Fruit fly (Drosophila melanogaster) whole organism, prepupa: Measurements from ENCODE around the gene CG15155.
A peak's percentile ranks its signal among the peaks of the same experiment; 100 is the strongest.

Experiments
- CG10669 ChIP-seq: fragments of 200-800 bp; sonication (Bioruptor generic); optimal IDR thresholded peaks from 3 replicates; lab custom pipeline; 2018; ENCODE audit warnings: missing biosample characterization, mild to moderate bottlenecking, missing genetic modification characterization, moderate library complexity
- CG11294 ChIP-seq: fragments of 200-800 bp; sonication (Bioruptor generic); IDR thresholded peaks from 2 replicates; pipeline ENCODE4 v1.3.6; 2022; ENCODE audit warnings: missing biosample characterization, missing genetic modification characterization
- CG15336 ChIP-seq: fragments of 200-800 bp; sonication (Bioruptor generic); IDR thresholded peaks from 2 replicates; pipeline ENCODE4 v1.3.6; 2022; ENCODE audit warnings: missing biosample characterization, missing genetic modification characterization
- CG3032 ChIP-seq: fragments of 200-800 bp; optimal IDR thresholded peaks from 2 replicates; lab custom pipeline; 2019; ENCODE audit warnings: missing biosample characterization, mild to moderate bottlenecking, missing genetic modification characterization, moderate library complexity
- CG32006 ChIP-seq: fragments of 200-800 bp; sonication (Bioruptor generic); optimal IDR thresholded peaks from 3 replicates; lab custom pipeline; 2017; ENCODE audit warnings: missing biosample characterization, mild to moderate bottlenecking, missing genetic modification characterization
- CG34406 ChIP-seq: fragments of 200-800 bp; sonication (Bioruptor generic); optimal IDR thresholded peaks from 3 replicates; lab custom pipeline; 2016; ENCODE audit warnings: missing biosample characterization, missing genetic modification characterization
- CG3919 ChIP-seq: fragments of 200-800 bp; sonication (Bioruptor generic); optimal IDR thresholded peaks from 3 replicates; lab custom pipeline; 2016; ENCODE audit warnings: missing biosample characterization, missing genetic modification characterization
- CG6163 ChIP-seq: fragments of 200-800 bp; sonication (Bioruptor generic); IDR thresholded peaks from 3 replicates; pipeline ENCODE4 v1.3.6; 2022; ENCODE audit warnings: missing biosample characterization, missing genetic modification characterization
- CG6792 ChIP-seq: fragments of 200-800 bp; sonication (Bioruptor generic); optimal IDR thresholded peaks from 3 replicates; lab custom pipeline; 2016; ENCODE audit warnings: missing biosample characterization, missing genetic modification characterization
- CG6854 ChIP-seq: fragments of 200-800 bp; sonication (Bioruptor generic); optimal IDR thresholded peaks from 2 replicates; lab custom pipeline; 2017; ENCODE audit warnings: missing biosample characterization, mild to moderate bottlenecking, missing genetic modification characterization
- CG7368 ChIP-seq: fragments of 200-800 bp; sonication (Bioruptor generic); optimal IDR thresholded peaks from 3 replicates; lab custom pipeline; 2016; ENCODE audit warnings: missing biosample characterization, missing genetic modification characterization
- CG8119 ChIP-seq: fragments of 200-800 bp; sonication (Bioruptor generic); IDR thresholded peaks from 3 replicates; pipeline ENCODE4 v1.3.6; 2022; ENCODE audit warnings: missing biosample characterization, missing genetic modification characterization
- CG9139 ChIP-seq: fragments of 200-800 bp; sonication (Bioruptor generic); optimal IDR thresholded peaks from 3 replicates; lab custom pipeline; 2017; ENCODE audit warnings: missing biosample characterization, mild to moderate bottlenecking, missing genetic modification characterization
- Eip78C ChIP-seq: fragments of 200-800 bp; sonication (Bioruptor generic); peaks from one replicate; lab custom pipeline; 2016; ENCODE audit warnings: missing biosample characterization, missing genetic modification characterization
- Eip93F ChIP-seq: fragments of 200-800 bp; sonication (Bioruptor generic); optimal IDR thresholded peaks from 2 replicates; lab custom pipeline; 2016; ENCODE audit warnings: missing biosample characterization, mild to moderate bottlenecking, missing genetic modification characterization
- Ets21C ChIP-seq: fragments of 200-800 bp; sonication (Bioruptor generic); optimal IDR thresholded peaks from 3 replicates; lab custom pipeline; 2016; ENCODE audit warnings: missing biosample characterization, missing genetic modification characterization
- Ets96B ChIP-seq: fragments of 200-800 bp; optimal IDR thresholded peaks from 2 replicates; lab custom pipeline; 2019; ENCODE audit warnings: missing biosample characterization, mild to moderate bottlenecking, missing genetic modification characterization, moderate library complexity
- Gug ChIP-seq: fragments of 200-800 bp; sonication (Bioruptor generic); IDR thresholded peaks from 2 replicates; pipeline ENCODE4 v1.3.6; 2022; ENCODE audit warnings: missing biosample characterization, missing genetic modification characterization
- Hr38 ChIP-seq: sonication (Bioruptor generic); optimal IDR thresholded peaks from 2 replicates; lab custom pipeline; 2016; ENCODE audit warnings: missing biosample characterization, missing genetic modification characterization
- Hr39 ChIP-seq: fragments of 200-800 bp; sonication (Bioruptor generic); optimal IDR thresholded peaks from 2 replicates; lab custom pipeline; 2016; ENCODE audit warnings: missing biosample characterization, missing genetic modification characterization
- Lpt ChIP-seq: fragments of 200-800 bp; sonication (Bioruptor generic); optimal IDR thresholded peaks from 3 replicates; lab custom pipeline; 2016; ENCODE audit warnings: missing biosample characterization, missing genetic modification characterization
- Met ChIP-seq: fragments of 200-800 bp; sonication (Bioruptor generic); optimal IDR thresholded peaks from 3 replicates; lab custom pipeline; 2016; ENCODE audit warnings: missing biosample characterization, missing genetic modification characterization
- OdsH ChIP-seq: fragments of 200-800 bp; sonication (Bioruptor generic); optimal IDR thresholded peaks from 3 replicates; lab custom pipeline; 2016; ENCODE audit warnings: missing biosample characterization, missing genetic modification characterization
- Smox ChIP-seq: fragments of 200-800 bp; sonication (Bioruptor generic); optimal IDR thresholded peaks from 3 replicates; lab custom pipeline; 2016; ENCODE audit warnings: missing biosample characterization, missing genetic modification characterization
- Sox102F ChIP-seq: fragments of 200-800 bp; sonication (Bioruptor generic); optimal IDR thresholded peaks from 2 replicates; lab custom pipeline; 2016; ENCODE audit warnings: missing biosample characterization, mild to moderate bottlenecking, missing genetic modification characterization
- Sox14 ChIP-seq: fragments of 200-800 bp; sonication (Bioruptor generic); optimal IDR thresholded peaks from 3 replicates; lab custom pipeline; 2016; ENCODE audit warnings: missing biosample characterization, missing genetic modification characterization
- Sox15 ChIP-seq: fragments of 200-800 bp; sonication (Bioruptor generic); optimal IDR thresholded peaks from 3 replicates; lab custom pipeline; 2016; ENCODE audit warnings: missing biosample characterization, missing genetic modification characterization
- achi ChIP-seq: fragments of 200-800 bp; sonication (Bioruptor generic); optimal IDR thresholded peaks from 3 replicates; lab custom pipeline; 2016; ENCODE audit warnings: missing biosample characterization, missing genetic modification characterization
- acj6 ChIP-seq: fragments of 200-800 bp; sonication (Bioruptor generic); optimal IDR thresholded peaks from 3 replicates; lab custom pipeline; 2016; ENCODE audit warnings: missing biosample characterization, missing genetic modification characterization
- cyc ChIP-seq: fragments of 200-800 bp; sonication (Bioruptor generic); optimal IDR thresholded peaks from 3 replicates; lab custom pipeline; 2016; ENCODE audit warnings: missing biosample characterization, missing genetic modification characterization
- dac ChIP-seq: fragments of 200-800 bp; sonication (Bioruptor generic); optimal IDR thresholded peaks from 2 replicates; lab custom pipeline; 2017; ENCODE audit warnings: missing biosample characterization, mild to moderate bottlenecking, missing genetic modification characterization
- dsx ChIP-seq: fragments of 200-800 bp; optimal IDR thresholded peaks from 3 replicates; lab custom pipeline; 2019; ENCODE audit warnings: missing biosample characterization, mild to moderate bottlenecking, missing genetic modification characterization, moderate library complexity; ENCODE audit not compliant: poor library complexity, severe bottlenecking
- eg ChIP-seq: fragments of 200-800 bp; sonication (Bioruptor generic); IDR thresholded peaks from 3 replicates; pipeline ENCODE4 v1.3.6; 2022; ENCODE audit warnings: missing biosample characterization, missing genetic modification characterization
- fd85E ChIP-seq: fragments of 200-800 bp; sonication (Bioruptor generic); optimal IDR thresholded peaks from 3 replicates; lab custom pipeline; 2016; ENCODE audit warnings: missing biosample characterization, missing genetic modification characterization
- fkh ChIP-seq: fragments of 200-800 bp; sonication (Bioruptor generic); optimal IDR thresholded peaks from 3 replicates; lab custom pipeline; 2017; ENCODE audit warnings: missing biosample characterization, mild to moderate bottlenecking, missing genetic modification characterization, moderate library complexity
- lz ChIP-seq: fragments of 200-800 bp; sonication (Bioruptor generic); optimal IDR thresholded peaks from 3 replicates; lab custom pipeline; 2016; ENCODE audit warnings: missing biosample characterization, missing genetic modification characterization
- net ChIP-seq: fragments of 200-800 bp; sonication (Bioruptor generic); optimal IDR thresholded peaks from 3 replicates; lab custom pipeline; 2016; ENCODE audit warnings: missing biosample characterization, missing genetic modification characterization
- salr ChIP-seq, 2 experiments: fragments of 200-800 bp; sonication (Bioruptor generic); optimal IDR thresholded peaks; 3 replicates each; lab custom pipeline; 2016 to 2018; ENCODE audit warnings: missing biosample characterization in 2 of 2, missing genetic modification characterization in 2 of 2, mild to moderate bottlenecking in 1 of 2
- spab ChIP-seq: fragments of 200-800 bp; sonication (Bioruptor generic); optimal IDR thresholded peaks from 2 replicates; lab custom pipeline; 2017; ENCODE audit warnings: missing biosample characterization, mild to moderate bottlenecking, missing genetic modification characterization, missing genetic modification reagents
- svp ChIP-seq: fragments of 200-800 bp; sonication (Bioruptor generic); peaks from one replicate; lab custom pipeline; 2016; ENCODE audit warnings: missing biosample characterization, missing genetic modification characterization
- vri ChIP-seq: fragments of 200-800 bp; sonication (Bioruptor generic); optimal IDR thresholded peaks from 3 replicates; lab custom pipeline; 2016; ENCODE audit warnings: missing biosample characterization, mild to moderate bottlenecking, missing genetic modification characterization

Gene CG15155

dm6 chr2L:18184648-18185243 is 30.1 kb downstream of the CG15155 start, which contains the start of gene Ptp36E (continued):
- TF ChIP-seq CG6163 (GFP tag; lab: Robert Waterston, UW), result peak; percentile 61; the same call in 2 of the 3 replicates
- no peak for TF ChIP-seq fd85E
- TF ChIP-seq Hr39 (GFP tag; lab: Kevin White, UChicago), result no peak
- TF ChIP-seq Eip78C (GFP tag; lab: Kevin White, UChicago), result peak; percentile 81
- no peak for TF ChIP-seq cyc (GFP tag; lab: Kevin White, UChicago)
- TF ChIP-seq Hr38 (GFP tag; lab: Kevin White, UChicago), result no peak
- TF ChIP-seq CG6792 (GFP tag; lab: Kevin White, UChicago), result peak; percentile 31
- TF ChIP-seq Sox14 (GFP tag; lab: Kevin White, UChicago), result peak; percentile 5
- TF ChIP-seq CG32006, result peak; percentile 83
- peak; percentile 78 for TF ChIP-seq Gug
- no peak for TF ChIP-seq Sox102F (GFP tag; lab: Kevin White, UChicago)
- no peak for TF ChIP-seq Eip93F (GFP tag; lab: Kevin White, UChicago)
- TF ChIP-seq salr (GFP tag; optimal IDR thresholded peaks at IDR 0.05; lab: Kevin White, UChicago), result peak in 1 of 2 experiments; percentile 61
- TF ChIP-seq vri, result no peak
- peak; percentile 66 for TF ChIP-seq svp
- TF ChIP-seq dac (GFP tag; lab: Kevin White, UChicago), result no peak
- peak; percentile 12 for TF ChIP-seq CG3919 (GFP tag; lab: Kevin White, UChicago)
- TF ChIP-seq CG6854 (GFP tag; lab: Kevin White, UChicago), result no peak
- TF ChIP-seq eg (GFP tag; lab: Robert Waterston, UW), result peak; percentile 78
- peak; percentile 29 for TF ChIP-seq achi (GFP tag; lab: Kevin White, UChicago)
- TF ChIP-seq dsx (GFP tag; lab: Kevin White, UChicago), result no peak
- TF ChIP-seq lz (GFP tag; lab: Kevin White, UChicago), result peak; percentile 0
- peak; percentile 38 for TF ChIP-seq spab (GFP tag; lab: Kevin White, UChicago)
- TF ChIP-seq CG3032 (tag; lab: Kevin White, UChicago), result no peak
- no peak for TF ChIP-seq Smox (GFP tag; lab: Kevin White, UChicago)
- peak; percentile 55 for TF ChIP-seq acj6 (GFP tag; lab: Kevin White, UChicago)
- peak; percentile 52 for TF ChIP-seq OdsH (GFP tag; lab: Kevin White, UChicago)
- no peak for TF ChIP-seq CG34406 (GFP tag; lab: Kevin White, UChicago)
- peak; percentile 36 for TF ChIP-seq net (GFP tag; lab: Kevin White, UChicago)
- TF ChIP-seq CG7368 (GFP tag; lab: Kevin White, UChicago), result no peak
- TF ChIP-seq Met (GFP tag; lab: Kevin White, UChicago), result peak; percentile 32
- peak; percentile 42 for TF ChIP-seq CG10669 (GFP tag; lab: Kevin White, UChicago)
- TF ChIP-seq Ets21C (GFP tag; lab: Kevin White, UChicago), result no peak
- peak; percentile 63 for TF ChIP-seq Lpt
- no peak for TF ChIP-seq CG9139 (GFP tag; lab: Kevin White, UChicago)
- peak; percentile 84 for TF ChIP-seq CG15336 (GFP tag; lab: Robert Waterston, UW)

- TF ChIP-seq Hr39 (GFP tag; lab: Kevin White, UChicago) (peak; percentile 2), CG10669 (GFP tag; lab: Kevin White, UChicago) (no peak), CG6163 (GFP tag; lab: Robert Waterston, UW) (0 out of 3 replicates have a peak, but pooled peaks have one; percentile 28), Ets96B (tag; lab: Kevin White, UChicago) (no peak), CG32006 (no peak), fkh (GFP tag; lab: Kevin White, UChicago) (no peak), fd85E (no peak), Sox15 (no peak), lz (GFP tag; lab: Kevin White, UChicago) (no peak), Eip93F (GFP tag; lab: Kevin White, UChicago) (no peak), Smox (GFP tag; lab: Kevin White, UChicago) (no peak), CG11294 (GFP tag; lab: Robert Waterston, UW) (no peak), net (GFP tag; lab: Kevin White, UChicago) (no peak), Eip78C (GFP tag; lab: Kevin White, UChicago) (peak; percentile 25), CG8119 (GFP tag; lab: Robert Waterston, UW) (no peak)
Measured at dm6 chr2L:18186695-18187094, 32.0 kb downstream of the CG15155 start.
